Worm (Caenorhabditis elegans): ENCODE data around the gene Y43F8B.7.

Gene Y43F8B.7

DNA sequence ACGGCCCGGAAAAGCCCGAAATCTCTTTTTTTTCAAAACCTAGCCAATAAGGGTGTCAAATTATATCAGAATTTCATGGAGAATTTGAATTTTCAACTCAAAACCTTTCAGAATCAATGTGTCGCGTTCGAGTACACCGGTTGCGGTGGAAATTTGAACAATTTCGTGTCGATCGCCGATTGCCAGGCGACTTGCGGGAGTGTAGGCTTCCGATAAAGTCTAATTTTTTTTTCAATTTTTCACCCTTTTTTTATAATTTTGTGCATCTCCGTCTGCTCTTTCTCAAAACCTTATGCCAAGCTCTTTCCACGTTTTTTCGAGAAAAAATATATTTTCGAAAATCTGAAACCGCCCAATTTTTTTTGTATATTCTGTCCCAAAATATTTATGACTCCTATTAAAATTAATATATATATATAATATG is 29.0 kb downstream of the Y43F8B.7 start:
- TF ChIP-seq T23F11.4 (GFP tag; optimal IDR thresholded peaks at IDR 0.05): no peak
- no peak for TF ChIP-seq fax-1 (tag; optimal IDR thresholded peaks at IDR 0.05)
- no peak for TF ChIP-seq fkh-6 (tag; optimal IDR thresholded peaks at IDR 0.05)
- TF ChIP-seq ttx-3 (tag; optimal IDR thresholded peaks at IDR 0.05): no peak
- TF ChIP-seq C38D4.7 (GFP tag; optimal IDR thresholded peaks at IDR 0.05): no peak
- no peak for TF ChIP-seq dve-1 (tag; optimal IDR thresholded peaks at IDR 0.05)
- no peak for TF ChIP-seq gmeb-2 (tag; optimal IDR thresholded peaks at IDR 0.05)
- no peak for TF ChIP-seq ceh-48 (tag; optimal IDR thresholded peaks at IDR 0.05)
- TF ChIP-seq ceh-34 (tag; optimal IDR thresholded peaks at IDR 0.05): no peak
- TF ChIP-seq zip-5 (tag; optimal IDR thresholded peaks at IDR 0.05): no peak
- no peak for TF ChIP-seq K02D7.2 (tag; optimal IDR thresholded peaks at IDR 0.05)
- no peak for TF ChIP-seq syd-9 (tag; optimal IDR thresholded peaks at IDR 0.05)

DNA sequence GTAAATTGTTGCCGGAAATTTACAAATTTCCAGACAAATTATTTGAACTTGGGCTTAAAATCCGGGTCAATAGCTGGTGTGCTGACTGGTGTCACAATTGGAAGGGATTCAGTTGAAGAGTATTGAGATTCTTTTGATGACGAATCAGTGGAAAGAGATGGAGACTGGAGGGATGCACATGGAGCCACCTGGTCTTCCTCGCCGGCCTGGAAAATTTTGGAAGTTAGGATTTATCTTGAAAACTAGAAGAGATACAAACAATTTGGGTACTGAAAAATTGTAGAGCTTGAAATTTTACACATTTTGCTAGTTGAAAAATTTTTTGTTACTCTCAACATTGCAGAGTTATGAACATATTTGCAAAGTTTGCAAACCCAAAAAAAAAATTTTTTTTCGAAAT is 29.6 kb downstream of the Y43F8B.7 start:
- no peak for TF ChIP-seq F13H6.1 (tag; optimal IDR thresholded peaks at IDR 0.05)
- no peak for TF ChIP-seq Y22D7AL.16 (tag; optimal IDR thresholded peaks at IDR 0.05)
- TF ChIP-seq madf-2 (tag; optimal IDR thresholded peaks at IDR 0.05): no peak
- TF ChIP-seq che-1 (tag; optimal IDR thresholded peaks at IDR 0.05): no peak
- TF ChIP-seq elt-4 (tag; optimal IDR thresholded peaks at IDR 0.05): no peak
- no peak for TF ChIP-seq T23F11.4 (GFP tag; optimal IDR thresholded peaks at IDR 0.05)

DNA sequence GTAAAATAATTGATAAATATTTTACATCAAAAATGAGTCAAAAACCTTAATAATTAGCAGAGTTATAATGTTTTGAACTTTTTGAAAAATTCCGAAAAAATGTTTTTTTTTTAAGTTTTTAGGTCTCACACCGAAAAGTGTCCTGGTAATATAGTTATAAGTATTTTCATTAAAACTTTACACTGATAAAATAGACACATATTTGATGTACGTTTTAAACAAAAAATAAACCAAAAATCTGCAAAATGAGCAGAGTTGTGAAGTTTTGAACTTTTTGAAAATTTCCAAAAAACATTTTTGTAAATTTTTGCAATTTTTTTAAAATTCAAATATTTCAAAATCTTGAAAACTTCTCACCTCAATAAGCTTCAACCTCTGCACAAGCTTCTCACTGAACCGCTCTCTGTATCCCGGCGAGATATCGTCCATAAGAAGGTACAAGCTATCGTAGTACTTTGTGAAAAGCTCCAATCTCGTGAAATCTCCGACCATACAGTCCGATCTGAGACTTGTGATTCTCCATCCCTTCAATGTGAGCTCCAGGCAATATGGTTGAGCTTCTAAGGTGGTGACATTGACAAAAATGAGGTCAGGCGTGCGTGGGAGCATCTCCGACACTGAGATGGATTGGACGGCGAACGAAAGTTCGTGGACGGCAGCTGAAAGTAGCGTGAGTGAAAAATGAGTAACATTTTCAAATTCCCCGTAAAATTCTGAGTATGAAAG is 30.2 kb downstream of the Y43F8B.7 start:
- TF ChIP-seq fkh-10 (GFP tag; optimal IDR thresholded peaks at IDR 0.05) (no peak), mec-3 (tag; optimal IDR thresholded peaks at IDR 0.05; ENCODE audit: borderline replicate concordance) (no peak), hlh-30 (tag; optimal IDR thresholded peaks at IDR 0.05; ENCODE audit: insufficient read depth) (no peak), pqm-1 (tag; optimal IDR thresholded peaks at IDR 0.05) (no peak), hlh-15 (tag; optimal IDR thresholded peaks at IDR 0.05) (no peak), ceh-31 (tag; optimal IDR thresholded peaks at IDR 0.05) (no peak), ama-1 (optimal IDR thresholded peaks at IDR 0.05) (peak; percentile 39)

DNA sequence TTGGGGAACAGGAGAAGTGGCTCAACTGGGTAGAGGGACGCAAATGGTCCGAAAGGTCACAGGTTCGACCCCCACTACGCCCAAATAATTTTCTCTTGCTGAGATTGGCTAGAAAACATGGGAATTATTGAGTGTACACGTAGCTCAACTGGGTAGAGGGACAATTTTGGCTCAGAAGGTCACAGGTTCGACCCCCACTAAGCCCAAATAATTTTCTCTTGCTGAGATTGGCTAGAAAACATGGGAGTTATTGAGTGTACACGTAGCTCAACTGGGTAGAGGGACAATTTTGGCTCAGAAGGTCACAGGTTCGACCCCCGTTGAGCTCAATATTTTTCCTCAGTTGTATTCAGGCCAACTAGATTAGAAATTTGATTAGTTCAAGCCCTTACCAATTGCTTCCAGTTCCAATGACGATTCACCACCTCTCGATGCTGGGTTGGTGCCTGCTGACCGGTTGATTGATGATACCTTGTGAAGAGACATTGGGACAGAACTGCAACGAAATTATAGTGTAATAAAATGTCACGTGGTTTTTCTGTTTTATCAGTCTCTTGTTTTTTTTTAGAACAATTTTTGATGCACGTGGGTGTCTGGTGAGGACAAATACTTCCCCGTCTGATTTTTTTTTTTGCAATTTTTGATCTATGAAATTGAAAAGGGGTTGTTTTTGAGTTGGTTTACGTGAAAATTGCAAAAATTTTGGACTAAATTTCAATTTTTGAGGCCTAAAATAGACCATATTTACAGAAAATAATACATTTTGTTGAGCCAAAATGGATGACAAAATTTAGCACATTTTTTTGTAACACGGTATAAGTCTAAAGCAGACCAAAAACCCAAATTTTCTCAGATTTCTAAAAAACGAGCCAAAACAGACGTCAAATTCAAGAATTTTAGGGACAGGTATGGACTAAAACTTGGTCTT is 31.1 kb downstream of the Y43F8B.7 start:
- TF ChIP-seq K09A11.1 (tag; optimal IDR thresholded peaks at IDR 0.05; ENCODE audit: insufficient read depth) (no peak), T23F11.4 (GFP tag; optimal IDR thresholded peaks at IDR 0.05) (no peak), ceh-24 (tag; optimal IDR thresholded peaks at IDR 0.05) (no peak), ztf-16 (tag; optimal IDR thresholded peaks at IDR 0.05) (no peak), unc-86 (tag; optimal IDR thresholded peaks at IDR 0.05) (no peak), nhr-11 (tag; optimal IDR thresholded peaks at IDR 0.05) (no peak), ref-2 (tag; optimal IDR thresholded peaks at IDR 0.05) (no peak), hlh-15 (tag; optimal IDR thresholded peaks at IDR 0.05) (no peak), F13H6.1 (tag; optimal IDR thresholded peaks at IDR 0.05) (no peak), ttx-3 (tag; optimal IDR thresholded peaks at IDR 0.05) (no peak), elt-2 (tag; optimal IDR thresholded peaks at IDR 0.05) (peak; percentile 22), lim-6 (tag; optimal IDR thresholded peaks at IDR 0.05) (no peak), ceh-6 (GFP tag; optimal IDR thresholded peaks at IDR 0.05) (peak; percentile 11)

Data from whole organism, late embryonic.